Worm (Caenorhabditis elegans) whole organism, late embryonic: ENCODE measurements around the gene R07E4.1.

Source experiments
- C38D4.7 ChIP-seq: fragments of 200-800 bp; sonication (Bioruptor generic); optimal IDR thresholded peaks from 2 replicates; lab custom pipeline; 2018; ENCODE audit warnings: mild to moderate bottlenecking, missing genetic modification characterization, moderate library complexity, missing compliant biosample characterization
- K02D7.2 ChIP-seq: sonication (generic microtip); optimal IDR thresholded peaks from 2 replicates; lab custom pipeline; 2017; ENCODE audit warnings: mild to moderate bottlenecking, missing genetic modification characterization, missing compliant biosample characterization
- K09A11.1 ChIP-seq: sonication (generic microtip); optimal IDR thresholded peaks from 2 replicates; lab custom pipeline; 2017; ENCODE audit warnings: antibody characterized with exemption, mild to moderate bottlenecking, missing genetic modification characterization, missing compliant biosample characterization; ENCODE audit not compliant: insufficient read depth
- T23F11.4 ChIP-seq: fragments of 200-800 bp; sonication (Bioruptor generic); optimal IDR thresholded peaks from 2 replicates; lab custom pipeline; 2018; ENCODE audit warnings: mild to moderate bottlenecking, missing genetic modification characterization, missing compliant biosample characterization
- ahr-1 ChIP-seq: sonication (generic microtip); optimal IDR thresholded peaks from 2 replicates; lab custom pipeline; 2016; ENCODE audit warnings: missing genetic modification characterization, missing compliant biosample characterization
- ama-1 ChIP-seq: fragments of 150-350 bp; optimal IDR thresholded peaks from 2 replicates; lab custom pipeline; 2014
- ceh-14 ChIP-seq: sonication (generic microtip); optimal IDR thresholded peaks from 2 replicates; lab custom pipeline; 2016; ENCODE audit warnings: missing genotype, missing genetic modification characterization, missing compliant biosample characterization
- ceh-19 ChIP-seq: fragments of 200-800 bp; sonication (Bioruptor generic); optimal IDR thresholded peaks from 2 replicates; lab custom pipeline; 2018; ENCODE audit warnings: mild to moderate bottlenecking, missing genetic modification characterization, missing compliant biosample characterization
- ceh-2 ChIP-seq: sonication (generic microtip); optimal IDR thresholded peaks from 2 replicates; lab custom pipeline; 2016; ENCODE audit warnings: missing genotype, missing genetic modification characterization, missing compliant biosample characterization
- ceh-22 ChIP-seq: sonication (generic microtip); optimal IDR thresholded peaks from 2 replicates; lab custom pipeline; 2017; ENCODE audit warnings: missing biosample characterization, missing genetic modification characterization
- ceh-24 ChIP-seq: sonication (generic microtip); optimal IDR thresholded peaks from 2 replicates; lab custom pipeline; 2016; ENCODE audit warnings: mild to moderate bottlenecking, missing genetic modification characterization, missing compliant biosample characterization
- ceh-30 ChIP-seq: fragments of 150-350 bp; optimal IDR thresholded peaks from 2 replicates; lab custom pipeline; 2014; ENCODE audit warnings: missing biosample characterization, missing genetic modification characterization
- ceh-31 ChIP-seq: sonication (generic microtip); optimal IDR thresholded peaks from 2 replicates; lab custom pipeline; 2016; ENCODE audit warnings: missing genetic modification characterization, missing compliant biosample characterization
- ceh-48 ChIP-seq: sonication (generic microtip); optimal IDR thresholded peaks from 2 replicates; lab custom pipeline; 2016; ENCODE audit warnings: missing genetic modification characterization, inconsistent platforms, missing compliant biosample characterization
- ceh-6 ChIP-seq: fragments of 200-800 bp; sonication (Bioruptor generic); optimal IDR thresholded peaks from 2 replicates; lab custom pipeline; 2018; ENCODE audit warnings: mild to moderate bottlenecking, missing genetic modification characterization, missing compliant biosample characterization
- dmd-4 ChIP-seq: sonication (generic microtip); optimal IDR thresholded peaks from 2 replicates; lab custom pipeline; 2016; ENCODE audit warnings: borderline replicate concordance, missing genetic modification characterization, missing compliant biosample characterization
- dve-1 ChIP-seq: sonication (generic microtip); optimal IDR thresholded peaks from 2 replicates; lab custom pipeline; 2017; ENCODE audit warnings: antibody characterized with exemption, mild to moderate bottlenecking, missing genetic modification characterization, missing compliant biosample characterization
- elt-2 ChIP-seq: sonication (generic microtip); optimal IDR thresholded peaks from 2 replicates; lab custom pipeline; 2016; ENCODE audit warnings: missing genetic modification reagents, missing genetic modification characterization, missing compliant biosample characterization
- elt-4 ChIP-seq: sonication (generic microtip); optimal IDR thresholded peaks from 2 replicates; lab custom pipeline; 2016; ENCODE audit warnings: missing genetic modification characterization, missing compliant biosample characterization
- ets-4 ChIP-seq: sonication (generic microtip); optimal IDR thresholded peaks from 2 replicates; lab custom pipeline; 2016; ENCODE audit warnings: missing genetic modification characterization, missing compliant biosample characterization
- eyg-1 ChIP-seq: sonication (generic microtip); optimal IDR thresholded peaks from 2 replicates; lab custom pipeline; 2016; ENCODE audit warnings: missing genotype, missing genetic modification characterization, missing compliant biosample characterization
- fkh-6 ChIP-seq: sonication (generic microtip); optimal IDR thresholded peaks from 2 replicates; lab custom pipeline; 2016; ENCODE audit warnings: missing genetic modification characterization, missing compliant biosample characterization
- gmeb-2 ChIP-seq: sonication (generic microtip); optimal IDR thresholded peaks from 2 replicates; lab custom pipeline; 2016; ENCODE audit warnings: missing genetic modification characterization, inconsistent platforms, missing compliant biosample characterization
- hlh-13 ChIP-seq: fragments of 200-800 bp; sonication (Bioruptor generic); optimal IDR thresholded peaks from 2 replicates; lab custom pipeline; 2018; ENCODE audit warnings: mild to moderate bottlenecking, missing genetic modification characterization, missing compliant biosample characterization
- hlh-15 ChIP-seq: sonication (generic microtip); optimal IDR thresholded peaks from 2 replicates; lab custom pipeline; 2016; ENCODE audit warnings: missing genetic modification characterization, missing compliant biosample characterization
- hlh-30 ChIP-seq: sonication (generic microtip); optimal IDR thresholded peaks from 2 replicates; lab custom pipeline; 2017; ENCODE audit warnings: antibody characterized with exemption, missing genetic modification characterization, missing compliant biosample characterization; ENCODE audit not compliant: insufficient read depth
- hlh-8 ChIP-seq: sonication (generic microtip); optimal IDR thresholded peaks from 2 replicates; lab custom pipeline; 2016; ENCODE audit warnings: missing genotype, missing genetic modification characterization, missing compliant biosample characterization
- lim-6 ChIP-seq: sonication (generic microtip); optimal IDR thresholded peaks from 2 replicates; lab custom pipeline; 2016; ENCODE audit warnings: missing genetic modification characterization, missing compliant biosample characterization
- lin-11 ChIP-seq: fragments of 200-800 bp; sonication (Bioruptor generic); optimal IDR thresholded peaks from 2 replicates; lab custom pipeline; 2018; ENCODE audit warnings: mild to moderate bottlenecking, missing genetic modification characterization, missing compliant biosample characterization
- madf-2 ChIP-seq: sonication (generic microtip); optimal IDR thresholded peaks from 2 replicates; lab custom pipeline; 2017; ENCODE audit warnings: missing genetic modification characterization, missing compliant biosample characterization
- mec-3 ChIP-seq: sonication (generic microtip); optimal IDR thresholded peaks from 2 replicates; lab custom pipeline; 2016; ENCODE audit warnings: borderline replicate concordance, missing genetic modification characterization, missing compliant biosample characterization
- nfya-1 ChIP-seq: sonication (generic microtip); optimal IDR thresholded peaks from 2 replicates; lab custom pipeline; 2017; ENCODE audit warnings: missing genetic modification characterization, mild to moderate bottlenecking, missing compliant biosample characterization, antibody characterized with exemption, moderate library complexity
- nhr-11 ChIP-seq: fragments of 150-350 bp; optimal IDR thresholded peaks from 2 replicates; lab custom pipeline; 2014; ENCODE audit warnings: missing biosample characterization, missing genetic modification characterization
- npax-4 ChIP-seq: sonication (generic microtip); optimal IDR thresholded peaks from 2 replicates; lab custom pipeline; 2016; ENCODE audit warnings: missing genetic modification characterization, missing compliant biosample characterization
- odd-2 ChIP-seq: sonication (generic microtip); optimal IDR thresholded peaks from 2 replicates; lab custom pipeline; 2017; ENCODE audit warnings: antibody characterized with exemption, mild to moderate bottlenecking, missing genetic modification characterization, missing compliant biosample characterization
- pag-3 ChIP-seq: sonication (generic microtip); optimal IDR thresholded peaks from 2 replicates; lab custom pipeline; 2016; ENCODE audit warnings: missing compliant biosample characterization, missing genetic modification characterization, borderline replicate concordance
- pat-9 ChIP-seq: fragments of 200-800 bp; sonication (Bioruptor generic); optimal IDR thresholded peaks from 2 replicates; lab custom pipeline; 2018; ENCODE audit warnings: mild to moderate bottlenecking, missing genetic modification characterization, moderate library complexity, missing compliant biosample characterization
- pax-1 ChIP-seq: fragments of 150-350 bp; optimal IDR thresholded peaks from 2 replicates; lab custom pipeline; 2014; ENCODE audit warnings: missing biosample characterization, missing genetic modification characterization
- pha-2 ChIP-seq: sonication (generic microtip); optimal IDR thresholded peaks from 2 replicates; lab custom pipeline; 2017; ENCODE audit warnings: mild to moderate bottlenecking, missing genetic modification characterization, missing compliant biosample characterization
- pqm-1 ChIP-seq: sonication (generic microtip); optimal IDR thresholded peaks from 2 replicates; lab custom pipeline; 2016; ENCODE audit warnings: missing genetic modification characterization, missing compliant biosample characterization
- pros-1 ChIP-seq: fragments of 150-350 bp; optimal IDR thresholded peaks from 2 replicates; lab custom pipeline; 2014; ENCODE audit warnings: missing biosample characterization, missing genetic modification reagents, missing genetic modification characterization
- sdc-2 ChIP-seq: sonication (generic microtip); optimal IDR thresholded peaks from 2 replicates; lab custom pipeline; 2016; ENCODE audit warnings: missing genotype, missing genetic modification characterization, missing compliant biosample characterization
- sox-2 ChIP-seq: fragments of 200-800 bp; sonication (Bioruptor generic); IDR thresholded peaks from 2 replicates; pipeline ENCODE4 v1.3.6; 2022; ENCODE audit warnings: missing genetic modification reagents, missing genetic modification characterization, missing compliant biosample characterization
- sox-4 ChIP-seq: sonication (generic microtip); optimal IDR thresholded peaks from 2 replicates; lab custom pipeline; 2017; ENCODE audit warnings: mild to moderate bottlenecking, missing genetic modification characterization, inconsistent platforms, missing compliant biosample characterization
- syd-9 ChIP-seq: sonication (generic microtip); optimal IDR thresholded peaks from 2 replicates; lab custom pipeline; 2016; ENCODE audit warnings: mild to moderate bottlenecking, missing genetic modification characterization, moderate library complexity, missing compliant biosample characterization
- tbx-2 ChIP-seq: sonication (generic microtip); optimal IDR thresholded peaks from 2 replicates; lab custom pipeline; 2016; ENCODE audit warnings: missing genetic modification characterization, missing compliant biosample characterization
- tbx-7 ChIP-seq: sonication (generic microtip); optimal IDR thresholded peaks from 2 replicates; lab custom pipeline; 2016; ENCODE audit warnings: missing genotype, missing genetic modification characterization, missing compliant biosample characterization
- ttx-3 ChIP-seq: sonication (generic microtip); optimal IDR thresholded peaks from 2 replicates; lab custom pipeline; 2016; ENCODE audit warnings: missing genetic modification reagents, missing genetic modification characterization, missing compliant biosample characterization
- unc-3 ChIP-seq, 2 experiments: fragments of 200-800 bp in 1 of 2; sonication (Bioruptor generic) in 1 of 2; sonication (generic microtip) in 1 of 2; conservative IDR thresholded peaks in 1 of 2; optimal IDR thresholded peaks in 1 of 2; 2 replicates each; pipeline versions ENCODE4 v1.3.6 to Lab custom; 2016 to 2022; ENCODE audit warnings: missing compliant biosample characterization in 2 of 2, missing genetic modification characterization in 2 of 2, missing genetic modification reagents in 1 of 2
- unc-42 ChIP-seq: sonication (generic microtip); optimal IDR thresholded peaks from 2 replicates; lab custom pipeline; 2016; ENCODE audit warnings: missing genotype, missing genetic modification characterization, missing compliant biosample characterization
- unc-86 ChIP-seq: sonication (generic microtip); optimal IDR thresholded peaks from 2 replicates; lab custom pipeline; 2016; ENCODE audit warnings: missing genetic modification characterization, missing compliant biosample characterization
- zip-5 ChIP-seq: sonication (generic microtip); optimal IDR thresholded peaks from 2 replicates; lab custom pipeline; 2016; ENCODE audit warnings: missing genetic modification characterization, missing compliant biosample characterization
- ztf-16 ChIP-seq: sonication (generic microtip); optimal IDR thresholded peaks from 2 replicates; lab custom pipeline; 2017; ENCODE audit warnings: missing genetic modification characterization, missing compliant biosample characterization

The R07E4.1 gene

ce11 chrX:5995613-5996206 is 36.8 kb downstream of the R07E4.1 start, which contains the start of gene inx-3:
Gene inx-3, plus strand, starts transcription at chrX:5996156.
- TF ChIP-seq unc-86 (tag; lab: Kevin White, UChicago) (no peak), ceh-31 (tag; lab: Kevin White, UChicago) (peak; percentile 43), ets-4 (no peak), elt-4 (tag; lab: Kevin White, UChicago) (no peak), K09A11.1 (no peak), npax-4 (tag; lab: Kevin White, UChicago) (no peak), T23F11.4 (GFP tag; lab: Kevin White, UChicago) (peak; percentile 48), pat-9 (tag; lab: Kevin White, UChicago) (no peak), sox-4 (tag; lab: Kevin White, UChicago) (no peak), ztf-16 (tag; lab: Kevin White, UChicago) (no peak), elt-2 (tag; lab: Kevin White, UChicago) (no peak), hlh-13 (GFP tag; lab: Kevin White, UChicago) (no peak), mec-3 (no peak), pag-3 (tag; lab: Kevin White, UChicago) (no peak), ceh-48 (tag; lab: Kevin White, UChicago) (no peak), dmd-4 (tag; lab: Kevin White, UChicago) (no peak), ahr-1 (tag; lab: Kevin White, UChicago) (no peak), odd-2 (no peak), K02D7.2 (tag; lab: Kevin White, UChicago) (no peak), lim-6 (tag; lab: Kevin White, UChicago) (no peak), unc-3 (GFP tag; conservative IDR thresholded peaks at IDR 0.05; lab: Robert Waterston, UW) (no peak), unc-3 (tag; optimal IDR thresholded peaks at IDR 0.05; lab: Kevin White, UChicago) (no peak), hlh-30 (no peak), ceh-6 (GFP tag; lab: Kevin White, UChicago) (no peak), sox-2 (GFP tag; lab: Robert Waterston, UW) (no peak), eyg-1 (tag; lab: Kevin White, UChicago) (peak; percentile 40), dve-1 (tag; lab: Kevin White, UChicago) (no peak), tbx-7 (tag; lab: Kevin White, UChicago) (no peak), C38D4.7 (no peak), sdc-2 (tag; lab: Kevin White, UChicago) (peak; percentile 42), madf-2 (no peak), unc-42 (no peak), gmeb-2 (tag; lab: Kevin White, UChicago) (no peak), nhr-11 (no peak), hlh-15 (tag; lab: Kevin White, UChicago) (no peak), ttx-3 (tag; lab: Kevin White, UChicago) (no peak), pqm-1 (tag; lab: Kevin White, UChicago) (no peak), ceh-22 (tag; lab: Kevin White, UChicago) (no peak), ama-1 (lab: Kevin White, UChicago) (no peak), zip-5 (tag; lab: Kevin White, UChicago) (no peak), ceh-14 (tag; lab: Kevin White, UChicago) (no peak), tbx-2 (tag; lab: Kevin White, UChicago) (peak; percentile 63), pax-1 (tag; lab: Kevin White, UChicago) (no peak), pha-2 (tag; lab: Kevin White, UChicago) (no peak), ceh-24 (no peak), ceh-30 (tag; lab: Kevin White, UChicago) (no peak), ceh-19 (no peak), hlh-8 (tag; lab: Kevin White, UChicago) (peak; percentile 22), lin-11 (no peak), pros-1 (tag; lab: Kevin White, UChicago) (no peak), fkh-6 (no peak), ceh-2 (tag; lab: Kevin White, UChicago) (peak; percentile 17), nfya-1 (tag; lab: Kevin White, UChicago) (no peak), syd-9 (tag; lab: Kevin White, UChicago) (peak; percentile 29)
